Worm (Caenorhabditis elegans) whole organism, dauer: ENCODE measurements around the gene Y43F8B.7.

Experiments
- unc-62 ChIP-seq: sonication (generic microtip); optimal IDR thresholded peaks from 2 replicates; lab custom pipeline; 2017; ENCODE audit warnings: missing biosample characterization, missing genetic modification reagents, missing genetic modification characterization

Gene Y43F8B.7

ce11 chrV:19490461-19490860 lies at the start of gene Y43F8B.7:
Y43F8B.7 (plus strand) TSS chrV:19490761.
- no peak for TF ChIP-seq unc-62 (GFP tag; lab: Kevin White, UChicago)

ce11 chrV:19443599-19443998 lies 47.0 kb upstream of the Y43F8B.7 start:
- no peak for TF ChIP-seq unc-62 (GFP tag; lab: Kevin White, UChicago)

- no peak for TF ChIP-seq unc-62 (GFP tag; lab: Kevin White, UChicago)
Observed at ce11 chrV:19445442-19445841, 45.1 kb upstream of the Y43F8B.7 start, which contains the start of gene M04C3.1. M04C3.1 (minus strand) TSS chrV:19445605.

ce11 chrV:19448805-19449204 lies 41.8 kb upstream of the Y43F8B.7 start, which contains the start of gene M04C3.2:
M04C3.2 (minus strand) TSS chrV:19448905.
- TF ChIP-seq unc-62 (GFP tag; lab: Kevin White, UChicago), result no peak

- no peak for TF ChIP-seq unc-62 (GFP tag; lab: Kevin White, UChicago)
Observed at ce11 chrV:19449544-19449943, 41.0 kb upstream of the Y43F8B.7 start, which contains the start of gene M04C3.5. M04C3.5 (plus strand) TSS chrV:19449733.

ce11 chrV:19455650-19456049 lies 34.9 kb upstream of the Y43F8B.7 start, which contains the start of the genes Y43F8B.13 and Y43F8B.14:
Y43F8B.13 (plus strand) TSS chrV:19455950.
Y43F8B.14 (minus strand) TSS chrV:19455971.
- TF ChIP-seq unc-62 (GFP tag; lab: Kevin White, UChicago), result no peak

ce11 chrV:19457120-19457519 lies 33.4 kb upstream of the Y43F8B.7 start, which contains the start of gene Y43F8B.24:
Y43F8B.24 (plus strand) TSS chrV:19457420.
- TF ChIP-seq unc-62 (GFP tag; lab: Kevin White, UChicago), result no peak

- no peak for TF ChIP-seq unc-62 (GFP tag; lab: Kevin White, UChicago)
Observed at ce11 chrV:19462020-19462419, 28.5 kb upstream of the Y43F8B.7 start, which contains the start of gene Y43F8B.15. Y43F8B.15 (minus strand) TSS chrV:19462120.

ce11 chrV:19462612-19463011 lies 27.9 kb upstream of the Y43F8B.7 start, which contains the start of gene Y43F8B.25:
Y43F8B.25 (plus strand) TSS chrV:19462912.
- no peak for TF ChIP-seq unc-62 (GFP tag; lab: Kevin White, UChicago)

- no peak for TF ChIP-seq unc-62 (GFP tag; lab: Kevin White, UChicago)
Observed at ce11 chrV:19467574-19467973, 23.0 kb upstream of the Y43F8B.7 start, which contains the start of gene Y43F8B.23. Y43F8B.23 (minus strand) TSS chrV:19467648.

ce11 chrV:19468083-19468482 lies 22.5 kb upstream of the Y43F8B.7 start, which contains the start of gene Y43F8B.12:
Y43F8B.12 (plus strand) TSS chrV:19468383.
- TF ChIP-seq unc-62 (GFP tag; lab: Kevin White, UChicago), result no peak

ce11 chrV:19470385-19470784 lies 20.2 kb upstream of the Y43F8B.7 start, which contains the start of gene Y43F8B.11:
Y43F8B.11 (plus strand) TSS chrV:19470685.
- TF ChIP-seq unc-62 (GFP tag; lab: Kevin White, UChicago), result no peak

- TF ChIP-seq unc-62 (GFP tag; lab: Kevin White, UChicago), result no peak
Observed at ce11 chrV:19473842-19474514, 16.6 kb upstream of the Y43F8B.7 start, which contains the start of gene Y43F8B.10. Y43F8B.10 (plus strand) TSS chrV:19474464.

- no peak for TF ChIP-seq unc-62 (GFP tag; lab: Kevin White, UChicago)
Observed at ce11 chrV:19477302-19477701, 13.3 kb upstream of the Y43F8B.7 start.

ce11 chrV:19477852-19478251 lies 12.7 kb upstream of the Y43F8B.7 start, which contains the start of gene Y43F8B.9:
Y43F8B.9 (plus strand) TSS chrV:19478152.
- no peak for TF ChIP-seq unc-62 (GFP tag; lab: Kevin White, UChicago)

ce11 chrV:19482535-19482934 lies 8.0 kb upstream of the Y43F8B.7 start, which contains the start of gene Y43F8B.22:
Y43F8B.22 (plus strand) TSS chrV:19482835.
- TF ChIP-seq unc-62 (GFP tag; lab: Kevin White, UChicago), result no peak
